ENCODE assay signal across 4 fruit fly cellular contexts in the genomic region with DNA sequence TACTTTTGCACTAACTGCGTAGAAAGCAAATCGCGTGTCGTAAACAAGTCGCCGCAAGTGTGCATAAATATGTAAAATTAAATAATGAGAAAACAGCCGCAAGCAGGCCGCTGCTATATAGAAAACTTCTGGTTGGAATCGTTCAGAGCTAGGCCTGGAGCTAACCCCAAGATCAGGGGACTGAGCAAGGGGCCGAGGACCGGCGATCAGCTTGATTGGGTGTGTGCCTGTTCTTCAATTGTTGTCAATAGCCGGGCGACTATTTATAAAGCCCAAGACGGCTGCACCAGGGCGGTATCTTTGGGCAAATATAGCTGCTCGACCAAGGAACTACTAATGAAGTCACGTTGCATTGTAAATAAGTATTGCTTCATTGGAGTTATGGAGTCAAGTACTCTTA.
TF ChIP-seq lines count a peak whose summit lies in the region.

No protein-coding gene starts in this region.

- no peak for TF ChIP-seq CTCF in whole organism, embryonic (GFP tag; optimal IDR thresholded peaks at IDR 0.05; lab: Kevin White, UChicago)

TF ChIP-seq in whole organism, adult, 20 proteins besides CTCF, POLR2A, EP300 and RAD21:
- TF ChIP-seq tj (GFP tag; optimal IDR thresholded peaks at IDR 0.05; lab: Kevin White, UChicago), result no peak
- TF ChIP-seq CG12768 (GFP tag; optimal IDR thresholded peaks at IDR 0.05; lab: Kevin White, UChicago), result peak; percentile 35
- peak; percentile 1 for TF ChIP-seq Mnt (GFP tag; optimal IDR thresholded peaks at IDR 0.05; lab: Kevin White, UChicago)
- TF ChIP-seq CG14711 (tag; optimal IDR thresholded peaks at IDR 0.05; lab: Kevin White, UChicago), result no peak
- peak; percentile 54 for TF ChIP-seq cic (GFP tag; optimal IDR thresholded peaks at IDR 0.05; lab: Kevin White, UChicago)

TF ChIP-seq in whole organism, embryonic, 481 proteins besides CTCF, POLR2A, EP300 and RAD21:
- peak; percentile 56 for TF ChIP-seq Med (GFP tag; lab: Kevin White, UChicago)
- 0 out of 2 replicates have a peak, but pooled peaks have one; percentile 11 for TF ChIP-seq CG16779 (GFP tag; IDR thresholded peaks at IDR 0.05; lab: Robert Waterston, UW)
- no peak for TF ChIP-seq Chrac-16 (GFP tag; optimal IDR thresholded peaks at IDR 0.05; lab: Kevin White, UChicago)

TF ChIP-seq in whole organism, prepupa, 60 proteins besides CTCF, POLR2A, EP300 and RAD21:
- TF ChIP-seq CG31627 (GFP tag; optimal IDR thresholded peaks at IDR 0.05; lab: Kevin White, UChicago), result no peak
- TF ChIP-seq CG6808 (GFP tag; optimal IDR thresholded peaks at IDR 0.05; lab: Kevin White, UChicago), result no peak
- peak; percentile 17 for TF ChIP-seq Eip78C (GFP tag; lab: Kevin White, UChicago)

TF ChIP-seq in whole organism, pupa, 21 proteins besides CTCF, POLR2A, EP300 and RAD21:
- TF ChIP-seq CG14655 (GFP tag; optimal IDR thresholded peaks at IDR 0.05; lab: Kevin White, UChicago) (no peak), rn (GFP tag; IDR thresholded peaks at IDR 0.05; lab: Robert Waterston, UW) (no peak), EcR (GFP tag; optimal IDR thresholded peaks at IDR 0.05; lab: Kevin White, UChicago) (peak; percentile 30), CG32121 (GFP tag; IDR thresholded peaks at IDR 0.05; lab: Robert Waterston, UW) (no peak)
